Worm (Caenorhabditis elegans): ENCODE measurements around the gene nhr-13.

DNA sequence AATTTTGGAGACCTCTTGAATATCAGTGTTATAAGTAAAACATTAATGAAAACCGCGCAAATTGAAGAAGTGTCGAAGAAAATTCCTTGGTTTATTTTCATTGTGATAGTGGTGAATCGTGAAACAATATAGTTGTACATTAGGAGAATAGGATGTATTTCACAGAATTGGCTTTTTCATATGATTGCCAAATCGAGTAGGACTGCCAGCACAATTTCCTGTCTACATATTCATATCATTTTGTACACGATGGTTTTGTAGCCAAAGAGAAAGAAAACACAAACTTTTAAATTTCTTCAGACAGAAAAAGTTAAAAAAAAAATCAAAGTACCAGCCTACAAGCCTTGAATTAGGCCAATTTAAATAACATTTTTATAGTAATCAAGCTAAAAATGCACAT is 28.6 kb upstream of the nhr-13 start, which contains the start of gene str-255:
- no peak for TF ChIP-seq him-1 (tag; optimal IDR thresholded peaks at IDR 0.05)
- TF ChIP-seq W03F9.2 (tag; optimal IDR thresholded peaks at IDR 0.05) = no peak
